Worm (Caenorhabditis elegans): ENCODE results near the gene R04A9.7.

DNA sequence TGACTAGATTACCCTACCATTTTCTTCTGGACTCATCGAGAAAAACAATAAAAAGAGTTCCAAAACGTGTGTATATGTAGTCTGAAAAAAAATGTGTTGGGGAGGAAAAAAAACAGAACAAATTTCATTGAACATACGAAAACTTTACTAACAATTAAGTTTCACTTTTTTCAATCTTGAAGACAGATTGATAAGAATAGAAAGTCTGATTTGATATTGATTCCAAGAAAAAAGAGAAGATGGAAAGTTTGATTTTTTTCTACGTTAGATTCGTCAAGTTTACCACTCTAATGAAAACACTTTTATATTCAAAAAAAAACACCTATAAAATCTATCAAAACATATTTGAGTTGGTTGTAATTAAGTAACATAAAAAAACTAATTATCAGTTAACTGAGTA, 4.2 kb downstream of the R04A9.7 start, which contains the start of gene R04A9.9:
- TF ChIP-seq lsy-2 (tag; optimal IDR thresholded peaks at IDR 0.05): no peak
- no peak for TF ChIP-seq lin-13 (tag; optimal IDR thresholded peaks at IDR 0.05)
- TF ChIP-seq nhr-12 (tag; optimal IDR thresholded peaks at IDR 0.05): no peak
- no peak for TF ChIP-seq unc-39 (tag; optimal IDR thresholded peaks at IDR 0.05)
- no peak for TF ChIP-seq bed-3 (GFP tag; optimal IDR thresholded peaks at IDR 0.05)
- no peak for TF ChIP-seq drap-1 (GFP tag; optimal IDR thresholded peaks at IDR 0.05)
- no peak for TF ChIP-seq sptf-1 (tag; optimal IDR thresholded peaks at IDR 0.05)
- no peak for TF ChIP-seq nhr-237 (tag; optimal IDR thresholded peaks at IDR 0.05)

Data from whole organism, mixed stage, embryonic.